Worm (Caenorhabditis elegans): Measurements from ENCODE around the gene cyn-4.

Gene cyn-4

DNA sequence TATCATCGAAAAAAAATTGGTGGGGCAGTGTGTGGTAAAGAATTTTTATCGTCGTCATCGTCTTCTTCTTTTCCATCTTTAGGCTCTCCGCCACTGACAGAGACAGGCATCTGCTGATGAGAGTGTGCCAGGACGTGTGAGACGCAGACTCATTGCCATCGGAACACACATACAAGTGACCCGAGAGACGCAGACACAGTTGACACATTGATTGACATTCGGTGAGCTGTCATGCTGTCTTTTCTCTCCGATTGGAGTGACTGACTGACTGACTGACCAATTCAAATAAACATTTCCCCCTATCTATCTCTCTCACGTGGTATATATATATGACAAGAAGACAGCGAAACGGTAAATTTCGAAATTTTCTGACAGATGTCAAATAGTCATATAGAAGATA, 21.3 kb downstream of the cyn-4 start:
- TF ChIP-seq nfya-1 (tag; optimal IDR thresholded peaks at IDR 0.05) = peak; percentile 41
- TF ChIP-seq T23F11.4 (GFP tag; optimal IDR thresholded peaks at IDR 0.05) = no peak
- TF ChIP-seq C38D4.7 (GFP tag; optimal IDR thresholded peaks at IDR 0.05) = no peak
- TF ChIP-seq ref-2 (tag; optimal IDR thresholded peaks at IDR 0.05) = peak; percentile 31
- no peak for TF ChIP-seq ceh-9 (tag; optimal IDR thresholded peaks at IDR 0.05)
- TF ChIP-seq mec-3 (tag; optimal IDR thresholded peaks at IDR 0.05; ENCODE audit: borderline replicate concordance) = no peak
- TF ChIP-seq ceh-18 (tag; optimal IDR thresholded peaks at IDR 0.05) = peak; percentile 54
- no peak for TF ChIP-seq ceh-14 (tag; optimal IDR thresholded peaks at IDR 0.05)
- no peak for TF ChIP-seq elt-2 (tag; optimal IDR thresholded peaks at IDR 0.05)
- TF ChIP-seq unc-55 (GFP tag; optimal IDR thresholded peaks at IDR 0.05) = peak; percentile 100
- no peak for TF ChIP-seq F13H6.1 (tag; optimal IDR thresholded peaks at IDR 0.05)
- TF ChIP-seq che-1 (tag; optimal IDR thresholded peaks at IDR 0.05) = no peak
- no peak for TF ChIP-seq K09A11.1 (tag; optimal IDR thresholded peaks at IDR 0.05; ENCODE audit: insufficient read depth)
- TF ChIP-seq lin-11 (tag; optimal IDR thresholded peaks at IDR 0.05) = no peak
- no peak for TF ChIP-seq rnt-1 (tag; optimal IDR thresholded peaks at IDR 0.05)
- TF ChIP-seq hlh-30 (tag; optimal IDR thresholded peaks at IDR 0.05; ENCODE audit: insufficient read depth) = peak; percentile 68
- no peak for TF ChIP-seq ceh-48 (tag; optimal IDR thresholded peaks at IDR 0.05)

DNA sequence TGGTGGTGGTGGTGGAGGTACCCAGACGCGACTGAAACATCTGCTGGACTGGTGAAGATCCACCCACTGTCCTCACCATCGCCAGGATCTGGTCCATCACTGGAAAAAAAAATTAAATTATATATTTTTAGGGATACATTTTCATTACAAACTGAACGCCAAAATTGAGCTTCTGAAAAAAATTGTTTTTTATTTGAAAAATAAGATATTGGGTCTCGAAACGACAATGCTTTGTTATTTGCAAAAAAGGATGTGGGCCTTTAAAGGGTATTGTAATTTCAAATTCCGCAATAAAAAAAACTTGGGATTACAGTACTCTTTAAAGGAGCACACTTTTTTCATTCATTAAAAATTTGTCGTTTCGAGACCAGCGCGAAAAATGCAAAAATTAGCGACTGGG, 22.5 kb downstream of the cyn-4 start, which contains the start of gene M106.2:
M106.2 (minus strand) TSS at position 101 of the 400 bp plus-strand sequence.
- no peak for TF ChIP-seq hlh-13 (GFP tag; optimal IDR thresholded peaks at IDR 0.05)
- no peak for TF ChIP-seq lin-11 (tag; optimal IDR thresholded peaks at IDR 0.05)
- no peak for TF ChIP-seq ceh-18 (tag; optimal IDR thresholded peaks at IDR 0.05)
- no peak for TF ChIP-seq nhr-232 (tag; optimal IDR thresholded peaks at IDR 0.05)
- no peak for TF ChIP-seq K02D7.2 (tag; optimal IDR thresholded peaks at IDR 0.05)
- no peak for TF ChIP-seq elt-2 (tag; optimal IDR thresholded peaks at IDR 0.05)
- TF ChIP-seq gmeb-2 (tag; optimal IDR thresholded peaks at IDR 0.05) = no peak
- TF ChIP-seq dmd-4 (tag; optimal IDR thresholded peaks at IDR 0.05; ENCODE audit: borderline replicate concordance) = no peak
- no peak for TF ChIP-seq sox-2 (GFP tag; IDR thresholded peaks at IDR 0.05)
- TF ChIP-seq ceh-2 (tag; optimal IDR thresholded peaks at IDR 0.05) = no peak

DNA sequence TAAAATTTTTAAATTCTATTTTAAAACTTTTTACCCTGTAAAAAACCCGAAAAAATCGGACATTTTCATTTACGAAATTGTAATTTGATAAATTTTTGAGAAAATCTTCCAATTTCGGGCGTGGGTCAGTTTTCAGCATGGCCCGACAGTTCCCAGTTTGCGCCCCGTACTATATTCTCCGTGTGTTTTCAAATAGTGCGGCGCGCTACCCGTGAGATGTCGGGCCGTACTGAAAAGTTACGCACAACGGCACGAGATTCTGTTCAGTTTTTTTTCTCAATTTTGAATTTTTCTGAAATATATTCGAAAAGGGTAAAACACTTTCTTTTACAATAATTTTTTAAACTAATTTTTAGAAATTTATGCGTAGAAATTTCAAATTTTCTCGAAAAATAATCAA, 25.4 kb downstream of the cyn-4 start:
- TF ChIP-seq sox-4 (tag; optimal IDR thresholded peaks at IDR 0.05) = no peak
- TF ChIP-seq ceh-9 (tag; optimal IDR thresholded peaks at IDR 0.05) = no peak
- no peak for TF ChIP-seq lin-11 (tag; optimal IDR thresholded peaks at IDR 0.05)

DNA sequence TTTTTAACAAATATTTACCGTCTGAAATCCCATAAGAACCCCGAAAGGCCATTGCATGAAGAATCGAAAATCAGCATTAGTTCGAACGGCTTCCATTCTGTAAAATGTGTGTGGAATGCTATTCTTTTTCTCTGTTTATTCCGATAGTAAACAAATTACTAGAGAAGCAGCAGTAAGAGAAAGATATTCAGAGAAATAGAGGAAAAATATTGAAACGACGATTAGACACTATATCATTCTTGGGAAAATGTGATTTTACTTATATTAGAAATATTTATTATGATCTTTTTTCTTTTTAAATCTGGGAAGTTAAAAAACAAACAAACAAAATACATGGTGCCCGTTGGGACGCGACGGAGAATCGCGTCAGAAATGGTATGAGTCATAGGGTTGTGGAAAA, 28.9 kb downstream of the cyn-4 start, which contains the start of gene M106.8:
M106.8 (minus strand) TSS at position 101 of the 400 bp plus-strand sequence.
- TF ChIP-seq syd-9 (tag; optimal IDR thresholded peaks at IDR 0.05) = no peak
- no peak for TF ChIP-seq nfya-1 (tag; optimal IDR thresholded peaks at IDR 0.05)
- no peak for TF ChIP-seq pax-1 (tag; optimal IDR thresholded peaks at IDR 0.05)
- no peak for TF ChIP-seq pros-1 (tag; optimal IDR thresholded peaks at IDR 0.05)
- TF ChIP-seq nhr-11 (tag; optimal IDR thresholded peaks at IDR 0.05) = no peak
- no peak for TF ChIP-seq eyg-1 (tag; optimal IDR thresholded peaks at IDR 0.05)
- TF ChIP-seq nhr-232 (tag; optimal IDR thresholded peaks at IDR 0.05) = no peak
- TF ChIP-seq sox-2 (GFP tag; IDR thresholded peaks at IDR 0.05) = no peak
- TF ChIP-seq fax-1 (tag; optimal IDR thresholded peaks at IDR 0.05) = no peak
- TF ChIP-seq fkh-10 (GFP tag; optimal IDR thresholded peaks at IDR 0.05) = no peak

DNA sequence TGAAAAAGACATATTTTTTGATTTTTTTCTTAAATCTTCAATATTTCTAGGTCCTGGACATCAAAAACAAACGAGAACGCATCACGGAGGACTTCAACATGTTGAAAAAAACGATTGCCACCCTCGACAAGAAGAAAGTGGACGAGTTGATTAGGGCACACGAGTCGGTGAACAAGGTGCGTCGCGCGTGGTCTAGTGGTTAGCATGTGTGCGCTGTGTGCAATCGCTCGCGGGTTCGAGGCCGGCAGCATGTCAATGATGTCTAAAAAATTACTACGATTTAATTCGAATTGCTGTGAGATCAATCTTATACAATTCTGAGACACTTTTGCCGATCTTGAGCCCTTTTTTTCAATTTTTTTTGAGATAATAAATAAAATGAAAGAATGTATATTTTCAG, 32.3 kb downstream of the cyn-4 start:
- peak; percentile 85 for TF ChIP-seq K09A11.1 (tag; optimal IDR thresholded peaks at IDR 0.05; ENCODE audit: insufficient read depth)
- TF ChIP-seq ztf-16 (tag; optimal IDR thresholded peaks at IDR 0.05) = peak; percentile 91
- TF ChIP-seq hlh-13 (GFP tag; optimal IDR thresholded peaks at IDR 0.05) = peak; percentile 89
- peak; percentile 90 for TF ChIP-seq ttx-3 (tag; optimal IDR thresholded peaks at IDR 0.05)
- peak; percentile 77 for TF ChIP-seq ahr-1 (tag; optimal IDR thresholded peaks at IDR 0.05)
- TF ChIP-seq nhr-11 (tag; optimal IDR thresholded peaks at IDR 0.05) = no peak
- peak; percentile 82 for TF ChIP-seq npax-4 (tag; optimal IDR thresholded peaks at IDR 0.05)
- peak; percentile 95 for TF ChIP-seq pat-9 (tag; optimal IDR thresholded peaks at IDR 0.05)
- peak; percentile 81 for TF ChIP-seq Y22D7AL.16 (tag; optimal IDR thresholded peaks at IDR 0.05)
- peak; percentile 5 for TF ChIP-seq elt-4 (tag; optimal IDR thresholded peaks at IDR 0.05)
- peak; percentile 88 for TF ChIP-seq hlh-6 (tag; optimal IDR thresholded peaks at IDR 0.05)
- peak; percentile 91 for TF ChIP-seq unc-86 (tag; optimal IDR thresholded peaks at IDR 0.05)
- peak; percentile 78 for TF ChIP-seq ceh-48 (tag; optimal IDR thresholded peaks at IDR 0.05)
- no peak for TF ChIP-seq fkh-10 (GFP tag; optimal IDR thresholded peaks at IDR 0.05)
- TF ChIP-seq lin-11 (tag; optimal IDR thresholded peaks at IDR 0.05) = peak; percentile 86
- peak; percentile 59 for TF ChIP-seq dmd-4 (tag; optimal IDR thresholded peaks at IDR 0.05; ENCODE audit: borderline replicate concordance)
- TF ChIP-seq pha-2 (tag; optimal IDR thresholded peaks at IDR 0.05) = peak; percentile 88
- peak; percentile 35 for TF ChIP-seq ceh-22 (tag; optimal IDR thresholded peaks at IDR 0.05)
- TF ChIP-seq nfya-1 (tag; optimal IDR thresholded peaks at IDR 0.05) = peak; percentile 74
- TF ChIP-seq rnt-1 (tag; optimal IDR thresholded peaks at IDR 0.05) = peak; percentile 58
- TF ChIP-seq gmeb-2 (tag; optimal IDR thresholded peaks at IDR 0.05) = peak; percentile 88
- TF ChIP-seq ref-2 (tag; optimal IDR thresholded peaks at IDR 0.05) = peak; percentile 75
- peak; percentile 93 for TF ChIP-seq eyg-1 (tag; optimal IDR thresholded peaks at IDR 0.05)

All from whole organism, late embryonic.